Worm (Caenorhabditis elegans) whole organism, dauer: ENCODE results near the gene F59B10.4.
A peak's percentile ranks its signal among the peaks of the same experiment; 100 is the strongest.

Experiments
- unc-62 ChIP-seq: sonication (generic microtip); optimal IDR thresholded peaks from 2 replicates; lab custom pipeline; 2017; ENCODE audit warnings: missing biosample characterization, missing genetic modification reagents, missing genetic modification characterization

Gene F59B10.4

ce11 chrII:10519017-10519416 lies at the start of gene F59B10.4:
Gene F59B10.4 (minus strand): TSS chrII:10519117.
- TF ChIP-seq unc-62 (GFP tag; lab: Kevin White, UChicago) = no peak

- no peak for TF ChIP-seq unc-62 (GFP tag; lab: Kevin White, UChicago)
Measured at ce11 chrII:10566458-10566857, 47.5 kb upstream of the F59B10.4 start.

- TF ChIP-seq unc-62 (GFP tag; lab: Kevin White, UChicago) = no peak
Measured at ce11 chrII:10564578-10564977, 45.7 kb upstream of the F59B10.4 start, which contains the start of the genes C06A1.6 and C06A1.7. Gene C06A1.6 (minus strand): TSS chrII:10564678. Gene C06A1.7 (plus strand): TSS chrII:10564891.

- peak; percentile 74 for TF ChIP-seq unc-62 (GFP tag; lab: Kevin White, UChicago)
Measured at ce11 chrII:10563368-10563767, 44.5 kb upstream of the F59B10.4 start, which contains the start of gene cdc-48.1. Gene cdc-48.1 (minus strand): TSS chrII:10563407.

- TF ChIP-seq unc-62 (GFP tag; lab: Kevin White, UChicago) = no peak
Measured at ce11 chrII:10559671-10560184, 40.8 kb upstream of the F59B10.4 start.

ce11 chrII:10558962-10559415 lies 40.1 kb upstream of the F59B10.4 start:
- no peak for TF ChIP-seq unc-62 (GFP tag; lab: Kevin White, UChicago)

ce11 chrII:10558345-10558744 lies 39.4 kb upstream of the F59B10.4 start:
- TF ChIP-seq unc-62 (GFP tag; lab: Kevin White, UChicago) = no peak

ce11 chrII:10557206-10557574 lies 38.3 kb upstream of the F59B10.4 start:
- TF ChIP-seq unc-62 (GFP tag; lab: Kevin White, UChicago) = no peak

- no peak for TF ChIP-seq unc-62 (GFP tag; lab: Kevin White, UChicago)
Measured at ce11 chrII:10556550-10557205, 37.8 kb upstream of the F59B10.4 start.

ce11 chrII:10555484-10556075 lies 36.7 kb upstream of the F59B10.4 start:
- no peak for TF ChIP-seq unc-62 (GFP tag; lab: Kevin White, UChicago)

ce11 chrII:10554972-10555371 lies 36.1 kb upstream of the F59B10.4 start, which contains the start of gene mnk-1:
Gene mnk-1 (minus strand): TSS chrII:10555044.
- TF ChIP-seq unc-62 (GFP tag; lab: Kevin White, UChicago) = no peak

- no peak for TF ChIP-seq unc-62 (GFP tag; lab: Kevin White, UChicago)
Measured at ce11 chrII:10554046-10554399, 35.1 kb upstream of the F59B10.4 start.

- no peak for TF ChIP-seq unc-62 (GFP tag; lab: Kevin White, UChicago)
Measured at ce11 chrII:10553377-10554045, 34.6 kb upstream of the F59B10.4 start.

- TF ChIP-seq unc-62 (GFP tag; lab: Kevin White, UChicago) = peak; percentile 36
Measured at ce11 chrII:10551985-10552736, 33.2 kb upstream of the F59B10.4 start.

ce11 chrII:10550872-10551647 lies 32.1 kb upstream of the F59B10.4 start:
- no peak for TF ChIP-seq unc-62 (GFP tag; lab: Kevin White, UChicago)
